Fruit fly (Drosophila melanogaster) whole organism, embryonic: ENCODE results near the gene CG31710.

Experiments
- Asciz ChIP-seq: fragments of 200-800 bp; sonication (Bioruptor generic); optimal IDR thresholded peaks from 2 replicates; lab custom pipeline; 2017; ENCODE audit warnings: missing biosample characterization, mild to moderate bottlenecking, missing genetic modification characterization, missing genetic modification reagents
- Blimp-1 ChIP-seq: fragments of 200-800 bp; sonication (Bioruptor generic); optimal IDR thresholded peaks from 3 replicates; lab custom pipeline; 2018; ENCODE audit warnings: missing biosample characterization, missing genetic modification characterization, mild to moderate bottlenecking, moderate library complexity, missing genetic modification reagents
- CG10147 ChIP-seq: fragments of 200-800 bp; sonication (Bioruptor generic); optimal IDR thresholded peaks from 2 replicates; lab custom pipeline; 2019; ENCODE audit warnings: missing biosample characterization, mild to moderate bottlenecking, missing genetic modification characterization, moderate library complexity
- CG10543 ChIP-seq: fragments of 200-800 bp; sonication (Bioruptor generic); optimal IDR thresholded peaks from 3 replicates; lab custom pipeline; 2017; ENCODE audit warnings: missing biosample characterization, mild to moderate bottlenecking, missing genetic modification characterization, moderate library complexity
- CG12769 ChIP-seq: fragments of 200-800 bp; sonication (Bioruptor generic); optimal IDR thresholded peaks from 2 replicates; lab custom pipeline; 2019; ENCODE audit warnings: missing biosample characterization, mild to moderate bottlenecking, missing genetic modification characterization, moderate library complexity
- CG15011 ChIP-seq: fragments of 200-800 bp; sonication (Bioruptor generic); optimal IDR thresholded peaks from 3 replicates; lab custom pipeline; 2018; ENCODE audit warnings: missing biosample characterization, mild to moderate bottlenecking, missing genetic modification characterization
- CG17359 ChIP-seq: fragments of 200-800 bp; sonication (Bioruptor generic); optimal IDR thresholded peaks from 3 replicates; lab custom pipeline; 2018; ENCODE audit warnings: missing biosample characterization, mild to moderate bottlenecking, missing genetic modification characterization, moderate library complexity
- CG2678 ChIP-seq: fragments of 200-800 bp; sonication (Bioruptor generic); optimal IDR thresholded peaks from 3 replicates; lab custom pipeline; 2019; ENCODE audit warnings: missing biosample characterization, mild to moderate bottlenecking, missing genetic modification characterization, moderate library complexity
- CG32532 ChIP-seq: fragments of 200-800 bp; sonication (Bioruptor generic); IDR thresholded peaks from 2 replicates; pipeline ENCODE4 v1.3.6; 2022; ENCODE audit warnings: missing biosample characterization, missing genetic modification characterization
- CG34376 ChIP-seq: fragments of 200-800 bp; sonication (Bioruptor generic); optimal IDR thresholded peaks from 2 replicates; lab custom pipeline; 2018; ENCODE audit warnings: missing biosample characterization, mild to moderate bottlenecking, missing genetic modification characterization
- CG34422 ChIP-seq: fragments of 200-800 bp; sonication (Bioruptor generic); IDR thresholded peaks from 3 replicates; pipeline ENCODE4 v1.3.6; 2022; ENCODE audit warnings: missing biosample characterization, missing genetic modification characterization
- CG8281 ChIP-seq: fragments of 200-800 bp; sonication (Bioruptor generic); optimal IDR thresholded peaks from 2 replicates; lab custom pipeline; 2018; ENCODE audit warnings: missing biosample characterization, mild to moderate bottlenecking, missing genetic modification characterization, moderate library complexity
- CTCF ChIP-seq: fragments of 200-800 bp; sonication (Bioruptor generic); optimal IDR thresholded peaks from 2 replicates; lab custom pipeline; 2017; ENCODE audit warnings: missing biosample characterization, mild to moderate bottlenecking, missing genetic modification characterization, moderate library complexity
- H2.0 ChIP-seq: fragments of 200-800 bp; sonication (Bioruptor generic); IDR thresholded peaks from 2 replicates; pipeline ENCODE4 v1.3.6; 2022; ENCODE audit warnings: missing biosample characterization, missing genetic modification characterization
- HmgZ ChIP-seq: fragments of 200-800 bp; sonication (Bioruptor generic); optimal IDR thresholded peaks from 2 replicates; lab custom pipeline; 2018; ENCODE audit warnings: missing biosample characterization, mild to moderate bottlenecking, missing genetic modification characterization
- Max ChIP-seq: fragments of 200-800 bp; sonication (Bioruptor generic); optimal IDR thresholded peaks from 2 replicates; lab custom pipeline; 2016; ENCODE audit warnings: missing biosample characterization, mild to moderate bottlenecking, missing genetic modification characterization
- Med ChIP-seq: fragments of 200-800 bp; sonication (Bioruptor generic); peaks from one replicate; lab custom pipeline; 2016; ENCODE audit warnings: missing biosample characterization, missing genetic modification characterization, mild to moderate bottlenecking, inconsistent platforms, moderate library complexity
- Mes4 ChIP-seq: fragments of 200-800 bp; sonication (Bioruptor generic); optimal IDR thresholded peaks from 2 replicates; lab custom pipeline; 2016; ENCODE audit warnings: missing biosample characterization, missing genetic modification characterization
- Myb ChIP-seq: fragments of 200-800 bp; sonication (Bioruptor generic); optimal IDR thresholded peaks from 2 replicates; lab custom pipeline; 2016; ENCODE audit warnings: missing biosample characterization, missing genetic modification characterization
- NC2β ChIP-seq: fragments of 200-800 bp; sonication (Bioruptor generic); optimal IDR thresholded peaks from 2 replicates; lab custom pipeline; 2016; ENCODE audit warnings: missing biosample characterization, missing genetic modification characterization
- Pdp1 ChIP-seq, 2 experiments: fragments of 200-800 bp; sonication (Bioruptor generic); optimal IDR thresholded peaks; 3 replicates each; lab custom pipeline; 2016; ENCODE audit warnings: missing biosample characterization in 2 of 2, missing genetic modification characterization in 2 of 2, mild to moderate bottlenecking in 1 of 2, moderate library complexity in 1 of 2
- Ssrp ChIP-seq: fragments of 200-800 bp; sonication (Bioruptor generic); optimal IDR thresholded peaks from 2 replicates; lab custom pipeline; 2018; ENCODE audit warnings: missing biosample characterization, mild to moderate bottlenecking, missing genetic modification characterization, moderate library complexity
- abd-A ChIP-seq: fragments of 200-800 bp; sonication (Bioruptor generic); optimal IDR thresholded peaks from 3 replicates; lab custom pipeline; 2019; ENCODE audit warnings: missing biosample characterization, mild to moderate bottlenecking, missing genetic modification characterization, moderate library complexity
- amos ChIP-seq: fragments of 200-800 bp; sonication (Bioruptor generic); IDR thresholded peaks from 2 replicates; pipeline ENCODE4 v1.3.6; 2022; ENCODE audit warnings: missing biosample characterization, missing genetic modification characterization; ENCODE audit not compliant: partially characterized antibody
- bigmax ChIP-seq: fragments of 200-800 bp; sonication (Bioruptor generic); optimal IDR thresholded peaks from 2 replicates; lab custom pipeline; 2018; ENCODE audit warnings: missing biosample characterization, mild to moderate bottlenecking, missing genetic modification characterization
- cas ChIP-seq: fragments of 200-800 bp; sonication (Bioruptor generic); IDR thresholded peaks from 2 replicates; pipeline ENCODE4 v1.3.6; 2022; ENCODE audit warnings: missing biosample characterization, missing genetic modification characterization
- chn ChIP-seq: fragments of 200-800 bp; sonication (Bioruptor generic); optimal IDR thresholded peaks from 2 replicates; lab custom pipeline; 2016; ENCODE audit warnings: missing biosample characterization, missing genetic modification characterization
- cwo ChIP-seq: fragments of 200-800 bp; sonication (Bioruptor generic); optimal IDR thresholded peaks from 3 replicates; lab custom pipeline; 2017; ENCODE audit warnings: missing biosample characterization, missing genetic modification characterization, mild to moderate bottlenecking, moderate library complexity, missing genetic modification reagents
- dm ChIP-seq: fragments of 200-800 bp; sonication (Bioruptor generic); optimal IDR thresholded peaks from 3 replicates; lab custom pipeline; 2016; ENCODE audit warnings: missing biosample characterization, missing genetic modification characterization
- grau ChIP-seq: fragments of 200-800 bp; optimal IDR thresholded peaks from 3 replicates; lab custom pipeline; 2019; ENCODE audit warnings: missing biosample characterization, mild to moderate bottlenecking, missing genetic modification characterization, moderate library complexity
- her ChIP-seq: fragments of 200-800 bp; sonication (Bioruptor generic); optimal IDR thresholded peaks from 2 replicates; lab custom pipeline; 2016; ENCODE audit warnings: missing biosample characterization, missing genetic modification characterization
- hkb ChIP-seq, 2 experiments: fragments of 200-800 bp in 1 of 2; fragments of >200 bp in 1 of 2; sonication (Bioruptor generic) in 1 of 2; IDR thresholded peaks in 1 of 2; optimal IDR thresholded peaks in 1 of 2; 2 replicates each; pipeline versions ENCODE4 v1.3.6 to Lab custom; 2017 to 2022; ENCODE audit warnings: missing biosample characterization in 1 of 2, missing genetic modification characterization in 1 of 2
- klu ChIP-seq: fragments of 200-800 bp; sonication (Bioruptor generic); IDR thresholded peaks from 2 replicates; pipeline ENCODE4 v1.3.6; 2022; ENCODE audit warnings: missing biosample characterization, missing genetic modification characterization
- lbe ChIP-seq: fragments of 200-800 bp; sonication (Bioruptor generic); optimal IDR thresholded peaks from 2 replicates; lab custom pipeline; 2016; ENCODE audit warnings: missing biosample characterization, mild to moderate bottlenecking, missing genetic modification characterization
- oc ChIP-seq: fragments of 200-800 bp; sonication (Bioruptor generic); optimal IDR thresholded peaks from 2 replicates; lab custom pipeline; 2018; ENCODE audit warnings: missing biosample characterization, mild to moderate bottlenecking, missing genetic modification characterization, moderate library complexity
- pan ChIP-seq, 4 experiments: fragments of >200 bp in 3 of 4; fragments of 200-800 bp in 1 of 4; sonication (Bioruptor generic) in 1 of 4; optimal IDR thresholded peaks in 3 of 4; IDR thresholded peaks in 1 of 4; 2 replicates each; pipeline versions ENCODE4 v1.3.6 to Lab custom; 2017 to 2022; ENCODE audit warnings: missing biosample characterization in 2 of 4, missing genetic modification characterization in 2 of 4, mixed read lengths in 1 of 4
- pros ChIP-seq: fragments of 200-800 bp; sonication (Bioruptor generic); optimal IDR thresholded peaks from 3 replicates; lab custom pipeline; 2019; ENCODE audit warnings: missing biosample characterization, mild to moderate bottlenecking, missing genetic modification characterization, moderate library complexity
- sim ChIP-seq: fragments of 200-800 bp; sonication (Bioruptor generic); IDR thresholded peaks from 2 replicates; pipeline ENCODE4 v1.3.6; 2022; ENCODE audit warnings: missing biosample characterization, missing genetic modification characterization
- so ChIP-seq: fragments of 200-800 bp; sonication (Bioruptor generic); IDR thresholded peaks from 3 replicates; pipeline ENCODE4 v1.3.6; 2022; ENCODE audit warnings: missing biosample characterization, missing genetic modification characterization
- stc ChIP-seq: fragments of 200-800 bp; sonication (Bioruptor generic); IDR thresholded peaks from 2 replicates; pipeline ENCODE4 v1.3.6; 2022; ENCODE audit warnings: missing biosample characterization, missing genetic modification characterization
- stwl ChIP-seq: fragments of 200-800 bp; sonication (Bioruptor generic); optimal IDR thresholded peaks from 3 replicates; lab custom pipeline; 2018; ENCODE audit warnings: missing biosample characterization, mild to moderate bottlenecking, missing genetic modification characterization, moderate library complexity
- tna ChIP-seq: fragments of 200-800 bp; sonication (Bioruptor generic); IDR thresholded peaks from 2 replicates; pipeline ENCODE4 v1.3.6; 2022; ENCODE audit warnings: missing biosample characterization, missing genetic modification characterization; ENCODE audit not compliant: partially characterized antibody
- trh ChIP-seq: fragments of 200-800 bp; sonication (Bioruptor generic); optimal IDR thresholded peaks from 2 replicates; lab custom pipeline; 2016; ENCODE audit warnings: missing biosample characterization, missing genetic modification characterization
- vvl ChIP-seq: fragments of 200-800 bp; sonication (Bioruptor generic); IDR thresholded peaks from 2 replicates; pipeline ENCODE4 v1.3.6; 2022; ENCODE audit warnings: missing biosample characterization, missing genetic modification characterization

Gene CG31710

DNA sequence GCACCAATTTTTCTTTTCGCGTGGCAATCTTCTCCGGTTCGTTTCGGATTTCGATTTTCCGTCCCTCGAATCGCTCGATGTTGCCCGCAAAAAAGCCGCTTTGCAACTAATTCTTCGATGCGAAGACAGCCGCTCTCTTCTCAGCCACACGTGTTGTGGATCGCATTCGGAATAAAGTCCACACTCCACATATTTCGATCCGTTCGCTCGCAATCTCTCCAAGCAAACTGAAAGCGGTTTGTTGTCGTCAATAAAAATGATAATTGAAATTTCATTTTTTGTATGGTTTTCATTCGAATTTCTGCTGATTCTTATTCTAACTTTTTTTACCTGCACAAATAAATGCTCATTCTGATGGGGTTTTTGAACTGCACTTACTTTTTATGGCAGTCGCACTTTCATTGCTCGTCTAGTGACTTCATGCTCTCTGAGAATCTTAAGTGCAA, at the start of gene CG31710 (continued):
- TF ChIP-seq CG34422 (GFP tag; lab: Robert Waterston, UW) = peak; percentile 78; the same call in 1 of the 3 replicates
- TF ChIP-seq HmgZ (tag; lab: Kevin White, UChicago) = peak; percentile 46
- TF ChIP-seq Myb = no peak
- TF ChIP-seq abd-A (tag; lab: Kevin White, UChicago) = peak; percentile 60
- peak; percentile 48 for TF ChIP-seq lbe
- TF ChIP-seq oc = peak; percentile 44
- TF ChIP-seq CG15011 (GFP tag; lab: Kevin White, UChicago) = no peak
- TF ChIP-seq CG17359 (tag; lab: Kevin White, UChicago) = peak; percentile 21
- TF ChIP-seq her (GFP tag; lab: Kevin White, UChicago) = peak; percentile 34
- TF ChIP-seq Mes4 (GFP tag; lab: Kevin White, UChicago) = no peak
- TF ChIP-seq bigmax = no peak
- TF ChIP-seq pan (optimal IDR thresholded peaks at IDR 0.05; lab: Kevin White, UChicago) = no peak
- TF ChIP-seq pan (GFP tag; optimal IDR thresholded peaks at IDR 0.05 in 1 of 2, IDR thresholded peaks at IDR 0.05 in 1 of 2) = peak in 1 of 2 experiments; percentile 15
- no peak for TF ChIP-seq hkb (optimal IDR thresholded peaks at IDR 0.05; lab: Kevin White, UChicago)
- TF ChIP-seq hkb (GFP tag; IDR thresholded peaks at IDR 0.05; lab: Robert Waterston, UW) = peak; percentile 56; the same call in 1 of the 2 replicates
- peak; percentile 32 for TF ChIP-seq Max (GFP tag; lab: Kevin White, UChicago)
- TF ChIP-seq Ssrp (tag; lab: Kevin White, UChicago) = no peak
- 0 out of 3 replicates have a peak, but pooled peaks have one; percentile 56 for TF ChIP-seq so
- peak; percentile 30; the same call in 1 of the 2 replicates for TF ChIP-seq CG32532 (GFP tag; lab: Robert Waterston, UW)
- no peak for TF ChIP-seq H2.0 (GFP tag; lab: Robert Waterston, UW)
- TF ChIP-seq CG10543 (GFP tag; lab: Kevin White, UChicago) = peak; percentile 16
- TF ChIP-seq cwo (GFP tag; lab: Kevin White, UChicago) = peak; percentile 96
- peak; percentile 24; the same call in 1 of the 2 replicates for TF ChIP-seq stc
- TF ChIP-seq grau (tag; lab: Kevin White, UChicago) = peak; percentile 7
- TF ChIP-seq Asciz = peak; percentile 8
- TF ChIP-seq cas = 0 out of 2 replicates have a peak, but pooled peaks have one; percentile 14
- TF ChIP-seq CG2678 (tag; lab: Kevin White, UChicago) = peak; percentile 23
- peak; percentile 20 for TF ChIP-seq NC2β (GFP tag; lab: Kevin White, UChicago)
- no peak for TF ChIP-seq chn (GFP tag; lab: Kevin White, UChicago)
- TF ChIP-seq pros = peak; percentile 19
- TF ChIP-seq klu (GFP tag; lab: Robert Waterston, UW) = no peak
- TF ChIP-seq dm (GFP tag; lab: Kevin White, UChicago) = peak; percentile 8
- peak in 1 of 2 experiments; percentile 48 for TF ChIP-seq Pdp1 (GFP tag; optimal IDR thresholded peaks at IDR 0.05; lab: Kevin White, UChicago)
- peak; percentile 20 for TF ChIP-seq CG34376 (GFP tag; lab: Kevin White, UChicago)
- TF ChIP-seq stwl (tag; lab: Kevin White, UChicago) = peak; percentile 30
- peak; percentile 34; the same call in 1 of the 2 replicates for TF ChIP-seq amos
- peak; percentile 40 for TF ChIP-seq CG8281 (tag; lab: Kevin White, UChicago)
- 0 out of 2 replicates have a peak, but pooled peaks have one; percentile 41 for TF ChIP-seq tna
- peak; percentile 11 for TF ChIP-seq CG10147 (GFP tag; lab: Kevin White, UChicago)
- no peak for TF ChIP-seq CTCF (GFP tag; lab: Kevin White, UChicago)
- peak; percentile 47 for TF ChIP-seq Blimp-1 (GFP tag; lab: Kevin White, UChicago)
- TF ChIP-seq Med (GFP tag; lab: Kevin White, UChicago) = peak; percentile 82
- peak; percentile 56; the same call in 1 of the 2 replicates for TF ChIP-seq vvl
- peak; percentile 29; the same call in 1 of the 2 replicates for TF ChIP-seq sim (GFP tag; lab: Robert Waterston, UW)
- no peak for TF ChIP-seq trh (GFP tag; lab: Kevin White, UChicago)
- peak; percentile 7 for TF ChIP-seq CG12769 (tag; lab: Kevin White, UChicago)
- TF ChIP-seq, all 482 proteins: peak for 70
